Worm (Caenorhabditis elegans) whole organism, young adult: Measurements from ENCODE around the gene ZK1307.2.

Experiments
- C06A6.2 ChIP-seq: fragments of 200-800 bp; sonication (Bioruptor generic); conservative IDR thresholded peaks from 2 replicates; pipeline ENCODE4 v1.3.6; 2022; ENCODE audit warnings: missing genetic modification characterization, missing compliant biosample characterization
- F10E7.11 ChIP-seq: sonication (generic microtip); optimal IDR thresholded peaks from 2 replicates; lab custom pipeline; 2017; ENCODE audit warnings: mild to moderate bottlenecking, missing genetic modification characterization, moderate library complexity, missing compliant biosample characterization
- F37B4.10 ChIP-seq: fragments of 200-800 bp; sonication (Bioruptor generic); IDR thresholded peaks from 2 replicates; pipeline ENCODE4 v1.3.6; 2022; ENCODE audit warnings: missing genetic modification characterization, missing compliant biosample characterization
- F49E8.2 ChIP-seq: sonication (generic microtip); optimal IDR thresholded peaks from 3 replicates; lab custom pipeline; 2017; ENCODE audit warnings: missing genetic modification characterization, mild to moderate bottlenecking, missing compliant biosample characterization, antibody characterized with exemption, moderate library complexity; ENCODE audit not compliant: insufficient read depth
- F57C9.4 ChIP-seq: sonication (generic microtip); optimal IDR thresholded peaks from 2 replicates; lab custom pipeline; 2017; ENCODE audit warnings: mild to moderate bottlenecking, missing genetic modification characterization, missing compliant biosample characterization
- K12H6.12 ChIP-seq: fragments of 200-800 bp; sonication (Bioruptor generic); optimal IDR thresholded peaks from 2 replicates; lab custom pipeline; 2018; ENCODE audit warnings: mild to moderate bottlenecking, missing genetic modification characterization, missing compliant biosample characterization
- T07F8.4 ChIP-seq: sonication (generic microtip); optimal IDR thresholded peaks from 2 replicates; lab custom pipeline; 2016; ENCODE audit warnings: mild to moderate bottlenecking, missing genetic modification characterization, moderate library complexity, missing compliant biosample characterization
- ama-1 ChIP-seq, 3 experiments: fragments of 150-350 bp in 1 of 3; sonication (generic microtip) in 2 of 3; optimal IDR thresholded peaks; 2 replicates each; lab custom pipeline; 2014 to 2018; ENCODE audit warnings: missing biosample characterization in 2 of 3, missing genetic modification characterization in 2 of 3, missing genetic modification reagents in 2 of 3
- aptf-3 ChIP-seq: fragments of 200-800 bp; sonication (Bioruptor generic); IDR thresholded peaks from 2 replicates; pipeline ENCODE4 v1.3.6; 2022; ENCODE audit warnings: missing genetic modification characterization, missing compliant biosample characterization
- atf-7 ChIP-seq: sonication (generic microtip); optimal IDR thresholded peaks from 2 replicates; lab custom pipeline; 2017; ENCODE audit warnings: mild to moderate bottlenecking, missing genetic modification characterization, missing compliant biosample characterization
- attf-5 ChIP-seq: fragments of 200-800 bp; sonication (Bioruptor generic); optimal IDR thresholded peaks from 2 replicates; lab custom pipeline; 2018; ENCODE audit warnings: mild to moderate bottlenecking, missing genetic modification characterization, missing compliant biosample characterization
- ccch-3 ChIP-seq: fragments of 200-800 bp; sonication (Bioruptor generic); optimal IDR thresholded peaks from 2 replicates; lab custom pipeline; 2018; ENCODE audit warnings: mild to moderate bottlenecking, missing genetic modification characterization, missing compliant biosample characterization
- cebp-1 ChIP-seq, 2 experiments: fragments of 200-800 bp in 1 of 2; sonication (Bioruptor generic) in 1 of 2; sonication (generic microtip) in 1 of 2; IDR thresholded peaks in 1 of 2; optimal IDR thresholded peaks in 1 of 2; 2 replicates each; pipeline versions ENCODE4 v1.3.6 to Lab custom; 2017 to 2022; ENCODE audit warnings: missing compliant biosample characterization in 2 of 2, missing genetic modification characterization in 2 of 2, mild to moderate bottlenecking in 1 of 2, missing genetic modification reagents in 1 of 2, moderate library complexity in 1 of 2
- ceh-91 ChIP-seq: fragments of 200-800 bp; sonication (Bioruptor generic); IDR thresholded peaks from 2 replicates; pipeline ENCODE4 v1.3.6; 2022; ENCODE audit warnings: missing genetic modification reagents, missing genetic modification characterization, missing compliant biosample characterization
- die-1 ChIP-seq: sonication (generic microtip); optimal IDR thresholded peaks from 2 replicates; lab custom pipeline; 2016; ENCODE audit warnings: missing genotype, mild to moderate bottlenecking, missing genetic modification characterization, missing compliant biosample characterization
- dox-1 ChIP-seq: fragments of 200-800 bp; sonication (Bioruptor generic); IDR thresholded peaks from 2 replicates; pipeline ENCODE4 v1.3.6; 2022; ENCODE audit warnings: missing genetic modification reagents, missing genetic modification characterization, missing compliant biosample characterization
- dpl-1 ChIP-seq: fragments of 150-350 bp; optimal IDR thresholded peaks from 2 replicates; lab custom pipeline; 2014; ENCODE audit warnings: missing biosample characterization, missing genetic modification reagents, missing genetic modification characterization
- ets-4 ChIP-seq: fragments of 200-800 bp; sonication (Bioruptor generic); optimal IDR thresholded peaks from 2 replicates; lab custom pipeline; 2018; ENCODE audit warnings: mild to moderate bottlenecking, missing genetic modification characterization, missing compliant biosample characterization
- gei-17 ChIP-seq: fragments of 200-800 bp; sonication (Bioruptor generic); optimal IDR thresholded peaks from 2 replicates; lab custom pipeline; 2018; ENCODE audit warnings: mild to moderate bottlenecking, missing genetic modification characterization, missing compliant biosample characterization
- hlh-12 ChIP-seq: sonication (generic microtip); optimal IDR thresholded peaks from 2 replicates; lab custom pipeline; 2016; ENCODE audit warnings: missing genetic modification characterization, missing compliant biosample characterization
- hmg-20 ChIP-seq: fragments of 200-800 bp; sonication (Bioruptor generic); IDR thresholded peaks from 2 replicates; pipeline ENCODE4 v1.3.6; 2022; ENCODE audit warnings: missing genetic modification reagents, missing genetic modification characterization, missing compliant biosample characterization
- hsf-1 ChIP-seq: fragments of 200-800 bp; sonication (Bioruptor generic); IDR thresholded peaks from 2 replicates; pipeline ENCODE4 v1.3.6; 2022; ENCODE audit warnings: missing genetic modification reagents, missing genetic modification characterization, missing compliant biosample characterization
- lin-35 ChIP-seq, 3 experiments: fragments of 150-350 bp in 2 of 3; sonication (generic microtip) in 1 of 3; optimal IDR thresholded peaks; 2 replicates each; lab custom pipeline; 2014 to 2018; ENCODE audit warnings: missing biosample characterization in 3 of 3, missing genetic modification characterization in 3 of 3, missing genetic modification reagents in 3 of 3
- lin-54 ChIP-seq: fragments of 200-800 bp; sonication (Bioruptor generic); optimal IDR thresholded peaks from 2 replicates; lab custom pipeline; 2018; ENCODE audit warnings: mild to moderate bottlenecking, missing genetic modification characterization, missing compliant biosample characterization
- madf-10 ChIP-seq: sonication (generic microtip); optimal IDR thresholded peaks from 2 replicates; lab custom pipeline; 2016; ENCODE audit warnings: mild to moderate bottlenecking, missing genetic modification characterization, missing compliant biosample characterization
- mcd-1 ChIP-seq: fragments of 200-800 bp; sonication (Bioruptor generic); IDR thresholded peaks from 2 replicates; pipeline ENCODE4 v1.3.6; 2022; ENCODE audit warnings: missing genetic modification reagents, missing genetic modification characterization, missing compliant biosample characterization
- mxl-1 ChIP-seq: sonication (generic microtip); optimal IDR thresholded peaks from 2 replicates; lab custom pipeline; 2016; ENCODE audit warnings: missing genetic modification characterization, missing compliant biosample characterization
- nfya-2 ChIP-seq: fragments of 200-800 bp; sonication (Bioruptor generic); IDR thresholded peaks from 2 replicates; pipeline ENCODE4 v1.3.6; 2022; ENCODE audit warnings: missing genetic modification reagents, missing genetic modification characterization, missing compliant biosample characterization
- nfyb-1 ChIP-seq: fragments of 200-800 bp; sonication (Bioruptor generic); IDR thresholded peaks from 2 replicates; pipeline ENCODE4 v1.3.6; 2022; ENCODE audit warnings: missing genetic modification reagents, missing genetic modification characterization, missing compliant biosample characterization
- nhr-120 ChIP-seq: fragments of 200-800 bp; sonication (Bioruptor generic); IDR thresholded peaks from 2 replicates; pipeline ENCODE4 v1.3.6; 2022; ENCODE audit warnings: missing genetic modification characterization, missing compliant biosample characterization
- nhr-80 ChIP-seq: sonication (generic microtip); optimal IDR thresholded peaks from 2 replicates; lab custom pipeline; 2016; ENCODE audit warnings: missing genetic modification characterization, missing compliant biosample characterization
- pha-4 ChIP-seq: fragments of 150-350 bp; sonication (generic microtip); optimal IDR thresholded peaks from 2 replicates; lab custom pipeline; 2014; ENCODE audit warnings: missing biosample characterization, missing genetic modification reagents, missing genetic modification characterization
- rcor-1 ChIP-seq: fragments of 200-800 bp; sonication (Bioruptor generic); IDR thresholded peaks from 2 replicates; pipeline ENCODE4 v1.3.6; 2022; ENCODE audit warnings: missing genetic modification reagents, missing genetic modification characterization, missing compliant biosample characterization
- rec-8 ChIP-seq, 2 experiments: sonication (generic microtip); optimal IDR thresholded peaks; 2 replicates each; lab custom pipeline; 2016; ENCODE audit warnings: mild to moderate bottlenecking in 2 of 2, missing genetic modification characterization in 2 of 2, missing genetic modification reagents in 2 of 2, missing genotype in 2 of 2, missing biosample characterization in 1 of 2, missing compliant biosample characterization in 1 of 2, moderate library complexity in 1 of 2
- snpc-1.1 ChIP-seq: sonication (generic microtip); optimal IDR thresholded peaks from 2 replicates; lab custom pipeline; 2017; ENCODE audit warnings: missing genetic modification characterization, mild to moderate bottlenecking, missing compliant biosample characterization, antibody characterized with exemption, moderate library complexity, missing genotype, missing genetic modification reagents; ENCODE audit not compliant: insufficient read depth
- snpc-1.3 ChIP-seq: sonication (generic microtip); optimal IDR thresholded peaks from 2 replicates; lab custom pipeline; 2017; ENCODE audit warnings: missing genetic modification characterization, mild to moderate bottlenecking, missing compliant biosample characterization, antibody characterized with exemption, moderate library complexity, missing genotype, missing genetic modification reagents; ENCODE audit not compliant: insufficient read depth
- tbx-9 ChIP-seq: sonication (generic microtip); optimal IDR thresholded peaks from 2 replicates; lab custom pipeline; 2016; ENCODE audit warnings: borderline replicate concordance, missing genetic modification characterization, inconsistent platforms, missing compliant biosample characterization
- ztf-22 ChIP-seq: fragments of 200-800 bp; sonication (Bioruptor generic); optimal IDR thresholded peaks from 2 replicates; lab custom pipeline; 2018; ENCODE audit warnings: mild to moderate bottlenecking, missing genetic modification characterization, moderate library complexity, missing compliant biosample characterization

Gene ZK1307.2

ce11 chrII:9609296-9609695 lies 44.5 kb downstream of the ZK1307.2 start, which contains the start of gene pap-2:
pap-2 (minus strand) TSS chrII:9609396.
- TF ChIP-seq gei-17 (GFP tag; lab: Kevin White, UChicago) = no peak
- TF ChIP-seq ets-4 (GFP tag; lab: Kevin White, UChicago) = no peak
- TF ChIP-seq aptf-3 (GFP tag; lab: Robert Waterston, UW) = no peak
- TF ChIP-seq mxl-1 (tag; lab: Kevin White, UChicago) = no peak
- TF ChIP-seq hlh-12 (tag; lab: Kevin White, UChicago) = no peak
- TF ChIP-seq lin-35 (GFP tag; optimal IDR thresholded peaks at IDR 0.05; lab: Kevin White, UChicago) = no peak
- no peak for TF ChIP-seq lin-54 (GFP tag; lab: Kevin White, UChicago)
- TF ChIP-seq F10E7.11 = no peak
- TF ChIP-seq rcor-1 (GFP tag; lab: Robert Waterston, UW) = no peak
- no peak for TF ChIP-seq snpc-1.3
- no peak for TF ChIP-seq tbx-9
- TF ChIP-seq mcd-1 (GFP tag; lab: Robert Waterston, UW) = no peak
- no peak for TF ChIP-seq rec-8 (tag; optimal IDR thresholded peaks at IDR 0.05; lab: Kevin White, UChicago)
- no peak for TF ChIP-seq nfya-2
- TF ChIP-seq ceh-91 = no peak
- no peak for TF ChIP-seq die-1

- TF ChIP-seq F57C9.4 (tag; lab: Kevin White, UChicago) (no peak), pha-4 (peak; percentile 19), hmg-20 (GFP tag; lab: Robert Waterston, UW) (no peak), snpc-1.1 (tag; lab: Kevin White, UChicago) (no peak), nfyb-1 (no peak), nhr-120 (GFP tag; lab: Robert Waterston, UW) (no peak), atf-7 (tag; lab: Kevin White, UChicago) (no peak), madf-10 (tag; lab: Kevin White, UChicago) (no peak), hsf-1 (GFP tag; lab: Robert Waterston, UW) (no peak), nhr-80 (peak; percentile 15), dpl-1 (no peak), tbx-9 (no peak), ama-1 (optimal IDR thresholded peaks at IDR 0.05; lab: Kevin White, UChicago) (no peak), ama-1 (GFP tag; optimal IDR thresholded peaks at IDR 0.05; lab: Kevin White, UChicago) (no peak), C06A6.2 (no peak), F49E8.2 (tag; lab: Kevin White, UChicago) (no peak), ztf-22 (GFP tag; lab: Kevin White, UChicago) (no peak)
Measured at ce11 chrII:9607137-9607536, 46.6 kb downstream of the ZK1307.2 start.

ce11 chrII:9606485-9607036 lies 47.2 kb downstream of the ZK1307.2 start:
- TF ChIP-seq madf-10 (tag; lab: Kevin White, UChicago) = no peak
- TF ChIP-seq dox-1 (GFP tag; lab: Robert Waterston, UW) = no peak
- TF ChIP-seq K12H6.12 = peak; percentile 45
- peak; percentile 28 for TF ChIP-seq attf-5 (GFP tag; lab: Kevin White, UChicago)
- TF ChIP-seq T07F8.4 (tag; lab: Kevin White, UChicago) = no peak
- TF ChIP-seq F37B4.10 (GFP tag; lab: Robert Waterston, UW) = no peak
- TF ChIP-seq nhr-120 (GFP tag; lab: Robert Waterston, UW) = no peak
- TF ChIP-seq cebp-1 (GFP tag; IDR thresholded peaks at IDR 0.05; lab: Robert Waterston, UW) = peak; percentile 59; the same call in 1 of the 2 replicates
- TF ChIP-seq cebp-1 (tag; optimal IDR thresholded peaks at IDR 0.05; lab: Kevin White, UChicago) = peak; percentile 82
- TF ChIP-seq ccch-3 (GFP tag; lab: Kevin White, UChicago) = no peak
